Worm (Caenorhabditis elegans) whole organism, late embryonic: ENCODE data around the gene dhs-29.

Experiments used
- ama-1 ChIP-seq: fragments of 150-350 bp; optimal IDR thresholded peaks from 2 replicates; lab custom pipeline; 2014
- ceh-30 ChIP-seq: fragments of 150-350 bp; optimal IDR thresholded peaks from 2 replicates; lab custom pipeline; 2014; ENCODE audit warnings: missing biosample characterization, missing genetic modification characterization

ce11 chrX:7656875-7657274 lies 7.8 kb downstream of the dhs-29 start, which contains the start of gene F27D9.12:
- TF ChIP-seq ama-1 (lab: Kevin White, UChicago) (no peak), ceh-30 (tag; lab: Kevin White, UChicago) (no peak)
